Fruit fly (Drosophila melanogaster): Measurements from ENCODE around the gene mesh.

DNA sequence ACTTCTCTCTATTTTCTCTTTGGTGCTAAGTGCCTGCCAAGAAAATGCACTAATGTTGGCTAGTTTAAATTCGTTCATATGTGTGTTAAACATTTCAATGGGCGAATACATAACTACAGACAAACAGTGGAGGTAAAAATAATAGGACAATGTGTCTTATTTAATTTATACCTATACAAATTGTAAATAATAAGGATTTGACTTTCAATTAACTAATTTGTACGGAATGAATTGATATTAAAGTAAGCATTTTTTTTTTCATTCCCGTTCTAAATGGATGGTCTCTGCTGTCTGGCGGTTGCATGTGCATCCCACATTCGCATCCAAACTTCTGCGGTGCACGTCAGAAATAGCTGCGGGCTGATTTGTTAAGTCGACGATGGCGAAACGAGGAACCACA lies 48.6 kb downstream of the mesh start:
- TF ChIP-seq Hr3 (GFP tag; optimal IDR thresholded peaks at IDR 0.05) (no peak), Hand (GFP tag; optimal IDR thresholded peaks at IDR 0.05) (no peak), Elba2 (GFP tag; optimal IDR thresholded peaks at IDR 0.05) (no peak), sisA (GFP tag; IDR thresholded peaks at IDR 0.05) (no peak), pfk (GFP tag; optimal IDR thresholded peaks at IDR 0.05) (no peak), CG10565 (GFP tag; optimal IDR thresholded peaks at IDR 0.05) (no peak)
